Worm (Caenorhabditis elegans) whole organism, L1 larva: ENCODE measurements around the gene ntl-9.

Experiments
- C34B4.2 ChIP-seq: sonication (generic microtip); optimal IDR thresholded peaks from 2 replicates; lab custom pipeline; 2017; ENCODE audit warnings: mild to moderate bottlenecking, missing genetic modification characterization, missing compliant biosample characterization
- F16B12.6 ChIP-seq: fragments of 150-350 bp; optimal IDR thresholded peaks from 2 replicates; lab custom pipeline; 2014; ENCODE audit warnings: missing biosample characterization, missing genetic modification characterization
- aha-1 ChIP-seq: fragments of 150-350 bp; optimal IDR thresholded peaks from 2 replicates; lab custom pipeline; 2014; ENCODE audit warnings: missing biosample characterization, missing genetic modification characterization
- aly-2 ChIP-seq: fragments of 150-350 bp; optimal IDR thresholded peaks from 2 replicates; lab custom pipeline; 2014; ENCODE audit warnings: missing biosample characterization, missing genetic modification characterization
- ama-1 ChIP-seq: fragments of 150-350 bp; optimal IDR thresholded peaks from 2 replicates; lab custom pipeline; 2014
- blmp-1 ChIP-seq: fragments of 150-350 bp; optimal IDR thresholded peaks from 2 replicates; lab custom pipeline; 2014; ENCODE audit warnings: missing biosample characterization, missing genetic modification characterization
- ceh-63 ChIP-seq: fragments of 200-800 bp; sonication (Bioruptor generic); optimal IDR thresholded peaks from 2 replicates; lab custom pipeline; 2018; ENCODE audit warnings: mild to moderate bottlenecking, missing genetic modification characterization, missing compliant biosample characterization
- ceh-8 ChIP-seq: fragments of 200-800 bp; sonication (Bioruptor generic); optimal IDR thresholded peaks from 2 replicates; lab custom pipeline; 2018; ENCODE audit warnings: mild to moderate bottlenecking, missing genetic modification characterization, moderate library complexity, missing compliant biosample characterization
- ceh-82 ChIP-seq, 3 experiments: fragments of 150-350 bp in 1 of 3; sonication (generic microtip) in 2 of 3; optimal IDR thresholded peaks; 2 replicates each; lab custom pipeline; 2014 to 2017; ENCODE audit warnings: missing biosample characterization in 3 of 3, missing genetic modification characterization in 3 of 3
- ceh-90 ChIP-seq: sonication (generic microtip); optimal IDR thresholded peaks from 2 replicates; lab custom pipeline; 2016; ENCODE audit warnings: missing genetic modification characterization, missing compliant biosample characterization
- efl-1 ChIP-seq, 4 experiments: fragments of 150-350 bp; optimal IDR thresholded peaks in 3 of 4; peaks in 1 of 4; 1 replicate in 1 of 4; 2 replicates in 3 of 4; lab custom pipeline; 2014; ENCODE audit warnings: missing biosample characterization in 2 of 4, missing genetic modification characterization in 2 of 4, missing genetic modification reagents in 2 of 4
- egl-13 ChIP-seq: sonication (generic microtip); optimal IDR thresholded peaks from 2 replicates; lab custom pipeline; 2016; ENCODE audit warnings: missing genotype, missing genetic modification reagents, missing genetic modification characterization, missing compliant biosample characterization
- egl-27 ChIP-seq, 2 experiments: fragments of 150-350 bp in 1 of 2; sonication (generic microtip); optimal IDR thresholded peaks; 3 replicates each; lab custom pipeline; 2017 to 2018; ENCODE audit warnings: missing biosample characterization in 2 of 2, missing genetic modification characterization in 2 of 2, missing genetic modification reagents in 2 of 2
- fkh-10 ChIP-seq: sonication (generic microtip); optimal IDR thresholded peaks from 2 replicates; lab custom pipeline; 2017; ENCODE audit warnings: missing biosample characterization, missing genetic modification reagents, missing genetic modification characterization
- fkh-4 ChIP-seq: sonication (generic microtip); optimal IDR thresholded peaks from 2 replicates; lab custom pipeline; 2016; ENCODE audit warnings: missing compliant biosample characterization, missing genetic modification characterization, borderline replicate concordance
- grh-1 ChIP-seq: fragments of 200-800 bp; sonication (Bioruptor generic); IDR thresholded peaks from 2 replicates; pipeline ENCODE4 v1.3.6; 2022; ENCODE audit warnings: missing genetic modification reagents, missing genetic modification characterization, missing compliant biosample characterization
- hlh-17 ChIP-seq: fragments of 200-800 bp; sonication (Bioruptor generic); optimal IDR thresholded peaks from 2 replicates; lab custom pipeline; 2018; ENCODE audit warnings: missing genetic modification characterization, mild to moderate bottlenecking, missing compliant biosample characterization, moderate library complexity, borderline replicate concordance
- irx-1 ChIP-seq: sonication (generic microtip); optimal IDR thresholded peaks from 2 replicates; lab custom pipeline; 2016; ENCODE audit warnings: missing genetic modification characterization, missing compliant biosample characterization
- jun-1 ChIP-seq: fragments of 150-350 bp; optimal IDR thresholded peaks from 2 replicates; lab custom pipeline; 2014; ENCODE audit warnings: missing biosample characterization, missing genetic modification reagents, missing genetic modification characterization
- lin-13 ChIP-seq: fragments of 150-350 bp; optimal IDR thresholded peaks from 2 replicates; lab custom pipeline; 2014; ENCODE audit warnings: missing biosample characterization, missing genetic modification reagents, missing genetic modification characterization
- lin-14 ChIP-seq: fragments of 200-800 bp; sonication (Bioruptor generic); optimal IDR thresholded peaks from 2 replicates; lab custom pipeline; 2018; ENCODE audit warnings: mild to moderate bottlenecking, missing genetic modification characterization, moderate library complexity, missing compliant biosample characterization
- lin-15B ChIP-seq: fragments of 150-350 bp; sonication (generic microtip); optimal IDR thresholded peaks from 3 replicates; lab custom pipeline; 2014; ENCODE audit warnings: missing biosample characterization, missing genetic modification characterization
- lin-35 ChIP-seq, 2 experiments: fragments of 150-350 bp; optimal IDR thresholded peaks; 2 replicates each; lab custom pipeline; 2014; ENCODE audit warnings: missing biosample characterization in 2 of 2, missing genetic modification characterization in 2 of 2, missing genetic modification reagents in 2 of 2
- lin-39 ChIP-seq: fragments of 150-350 bp; optimal IDR thresholded peaks from 2 replicates; lab custom pipeline; 2014; ENCODE audit warnings: missing biosample characterization, missing genetic modification reagents, missing genetic modification characterization
- mdl-1 ChIP-seq, 2 experiments: fragments of 150-350 bp; optimal IDR thresholded peaks; 2 replicates each; lab custom pipeline; 2014 to 2017; ENCODE audit warnings: missing biosample characterization in 2 of 2, missing genetic modification characterization in 2 of 2, inconsistent platforms in 1 of 2
- mep-1 ChIP-seq: fragments of 150-350 bp; optimal IDR thresholded peaks from 2 replicates; lab custom pipeline; 2014; ENCODE audit warnings: missing biosample characterization, missing genetic modification characterization
- nhr-11 ChIP-seq: fragments of 150-350 bp; optimal IDR thresholded peaks from 2 replicates; lab custom pipeline; 2014; ENCODE audit warnings: missing biosample characterization, missing genetic modification characterization
- nhr-12 ChIP-seq: sonication (generic microtip); optimal IDR thresholded peaks from 2 replicates; lab custom pipeline; 2017; ENCODE audit warnings: missing biosample characterization, missing genetic modification characterization
- nhr-19 ChIP-seq: fragments of 200-800 bp; sonication (Bioruptor generic); conservative IDR thresholded peaks from 2 replicates; pipeline ENCODE4 v1.3.6; 2022; ENCODE audit warnings: missing genetic modification characterization, missing compliant biosample characterization
- nhr-237 ChIP-seq: fragments of 150-350 bp; optimal IDR thresholded peaks from 2 replicates; lab custom pipeline; 2014; ENCODE audit warnings: missing biosample characterization, missing genetic modification characterization
- nhr-28 ChIP-seq: fragments of 150-350 bp; optimal IDR thresholded peaks from 2 replicates; lab custom pipeline; 2014; ENCODE audit warnings: missing biosample characterization, missing genetic modification characterization
- nhr-47 ChIP-seq: sonication (generic microtip); optimal IDR thresholded peaks from 2 replicates; lab custom pipeline; 2016; ENCODE audit warnings: mild to moderate bottlenecking, missing genetic modification characterization, moderate library complexity, missing compliant biosample characterization
- nhr-71 ChIP-seq: sonication (generic microtip); optimal IDR thresholded peaks from 2 replicates; lab custom pipeline; 2016; ENCODE audit warnings: mild to moderate bottlenecking, missing genetic modification characterization, moderate library complexity, missing compliant biosample characterization
- nhr-77 ChIP-seq: fragments of 150-350 bp; optimal IDR thresholded peaks from 2 replicates; lab custom pipeline; 2014; ENCODE audit warnings: missing biosample characterization, missing genetic modification characterization
- nhr-84 ChIP-seq: sonication (generic microtip); optimal IDR thresholded peaks from 2 replicates; lab custom pipeline; 2017; ENCODE audit warnings: missing biosample characterization, missing genetic modification characterization
- pag-3 ChIP-seq: sonication (generic microtip); optimal IDR thresholded peaks from 2 replicates; lab custom pipeline; 2017; ENCODE audit warnings: missing genetic modification characterization, mild to moderate bottlenecking, missing compliant biosample characterization, antibody characterized with exemption, borderline replicate concordance; ENCODE audit not compliant: insufficient read depth
- pqm-1 ChIP-seq: sonication (generic microtip); optimal IDR thresholded peaks from 3 replicates; lab custom pipeline; 2017; ENCODE audit warnings: missing biosample characterization, missing genetic modification characterization
- skn-1 ChIP-seq: fragments of 150-350 bp; optimal IDR thresholded peaks from 2 replicates; lab custom pipeline; 2014; ENCODE audit warnings: missing biosample characterization, missing genetic modification characterization
- snpc-4 ChIP-seq: fragments of 150-350 bp; optimal IDR thresholded peaks from 2 replicates; lab custom pipeline; 2014; ENCODE audit warnings: missing biosample characterization, missing genetic modification characterization
- snu-23 ChIP-seq: sonication (generic microtip); optimal IDR thresholded peaks from 2 replicates; lab custom pipeline; 2016; ENCODE audit warnings: missing genetic modification characterization, missing compliant biosample characterization
- sox-4 ChIP-seq: sonication (generic microtip); optimal IDR thresholded peaks from 2 replicates; lab custom pipeline; 2016; ENCODE audit warnings: missing genetic modification characterization, missing compliant biosample characterization
- sptf-1 ChIP-seq: fragments of 150-350 bp; optimal IDR thresholded peaks from 2 replicates; lab custom pipeline; 2014; ENCODE audit warnings: missing biosample characterization, missing genetic modification characterization
- swsn-7 ChIP-seq: sonication (generic microtip); optimal IDR thresholded peaks from 2 replicates; lab custom pipeline; 2016; ENCODE audit warnings: missing genetic modification characterization, missing compliant biosample characterization
- tbx-2 ChIP-seq: sonication (generic microtip); optimal IDR thresholded peaks from 2 replicates; lab custom pipeline; 2016; ENCODE audit warnings: missing genetic modification characterization, missing compliant biosample characterization
- tlp-1 ChIP-seq: fragments of 150-350 bp; optimal IDR thresholded peaks from 2 replicates; lab custom pipeline; 2014; ENCODE audit warnings: missing biosample characterization, missing genetic modification characterization
- unc-62 ChIP-seq: fragments of 150-350 bp; optimal IDR thresholded peaks from 2 replicates; lab custom pipeline; 2014; ENCODE audit warnings: missing biosample characterization, missing genetic modification reagents, missing genetic modification characterization
- unc-98 ChIP-seq: fragments of 200-800 bp; sonication (Bioruptor generic); IDR thresholded peaks from 2 replicates; pipeline ENCODE4 v1.3.6; 2022; ENCODE audit warnings: missing genetic modification characterization, missing compliant biosample characterization
- ztf-11 ChIP-seq, 2 experiments: sonication (generic microtip); optimal IDR thresholded peaks; 2 replicates each; lab custom pipeline; 2016 to 2017; ENCODE audit warnings: missing genetic modification characterization in 2 of 2, missing biosample characterization in 1 of 2, missing compliant biosample characterization in 1 of 2

The ntl-9 gene

ce11 chrIII:4961281-4961680, 17.0 kb downstream of the ntl-9 start:
- TF ChIP-seq nhr-47 (no peak), lin-14 (GFP tag; lab: Kevin White, UChicago) (no peak), efl-1 (optimal IDR thresholded peaks at IDR 0.05; lab: Kevin White, UChicago) (no peak), efl-1 (GFP tag; optimal IDR thresholded peaks at IDR 0.05 in 1 of 2; lab: Kevin White, UChicago) (peak in 1 of 2 experiments; percentile 26)

- TF ChIP-seq nhr-47, result no peak
Observed at ce11 chrIII:4962393-4962792, 18.1 kb downstream of the ntl-9 start, which contains the start of gene vps-22. Gene vps-22, minus strand, starts transcription at chrIII:4962493.

- TF ChIP-seq fkh-10 (peak; percentile 73), nhr-71 (tag; lab: Kevin White, UChicago) (peak; percentile 95), tlp-1 (no peak), lin-14 (GFP tag; lab: Kevin White, UChicago) (peak; percentile 88), lin-13 (GFP tag; lab: Kevin White, UChicago) (peak; percentile 71), ceh-63 (GFP tag; lab: Kevin White, UChicago) (no peak), egl-13 (tag; lab: Kevin White, UChicago) (peak; percentile 84), F16B12.6 (tag; lab: Kevin White, UChicago) (peak; percentile 75), lin-15B (tag; lab: Kevin White, UChicago) (peak; percentile 75), irx-1 (tag; lab: Kevin White, UChicago) (peak; percentile 90), sox-4 (tag; lab: Kevin White, UChicago) (peak; percentile 82), nhr-11 (tag; lab: Kevin White, UChicago) (peak; percentile 90), hlh-17 (GFP tag; lab: Kevin White, UChicago) (no peak), ama-1 (lab: Kevin White, UChicago) (peak; percentile 9), jun-1 (tag; lab: Kevin White, UChicago) (peak; percentile 79), fkh-4 (peak; percentile 44), unc-62 (no peak), mdl-1 (tag; optimal IDR thresholded peaks at IDR 0.05; lab: Kevin White, UChicago) (peak in 1 of 2 experiments; percentile 71), nhr-84 (tag; lab: Kevin White, UChicago) (no peak), aly-2 (tag; lab: Kevin White, UChicago) (peak; percentile 85), grh-1 (peak; percentile 85), snpc-4 (peak; percentile 73), efl-1 (optimal IDR thresholded peaks at IDR 0.05; lab: Kevin White, UChicago) (peak; percentile 98 to 99), efl-1 (GFP tag; optimal IDR thresholded peaks at IDR 0.05 in 1 of 2; lab: Kevin White, UChicago) (peak; percentile 99 to 100), unc-98 (GFP tag; lab: Robert Waterston, UW) (no peak), swsn-7 (tag; lab: Kevin White, UChicago) (peak; percentile 94), pqm-1 (no peak), ztf-11 (tag; optimal IDR thresholded peaks at IDR 0.05; lab: Kevin White, UChicago) (peak in 1 of 2 experiments; percentile 83), ceh-8 (GFP tag; lab: Kevin White, UChicago) (peak; percentile 84), C34B4.2 (peak; percentile 36), pag-3 (tag; lab: Kevin White, UChicago) (peak; percentile 67), nhr-28 (tag; lab: Kevin White, UChicago) (no peak), snu-23 (peak; percentile 94), blmp-1 (tag; lab: Kevin White, UChicago) (peak; percentile 71), nhr-19 (GFP tag; lab: Robert Waterston, UW) (peak; percentile 91), lin-39 (peak; percentile 86), lin-35 (GFP tag; optimal IDR thresholded peaks at IDR 0.05; lab: Kevin White, UChicago) (peak; percentile 99 to 100), ceh-90 (peak; percentile 63), nhr-47 (peak; percentile 95), aha-1 (tag; lab: Kevin White, UChicago) (peak; percentile 56), nhr-12 (peak; percentile 21), mep-1 (peak; percentile 95), egl-27 (tag; optimal IDR thresholded peaks at IDR 0.05; lab: Kevin White, UChicago) (no peak), ceh-82 (tag; optimal IDR thresholded peaks at IDR 0.05; lab: Kevin White, UChicago) (peak; percentile 89 to 94 (median 93)), tbx-2 (tag; lab: Kevin White, UChicago) (peak; percentile 93), nhr-77 (tag; lab: Kevin White, UChicago) (peak; percentile 72), sptf-1 (tag; lab: Kevin White, UChicago) (no peak), nhr-237 (tag; lab: Kevin White, UChicago) (peak; percentile 84), skn-1 (tag; lab: Kevin White, UChicago) (peak; percentile 91)
Observed at ce11 chrIII:4962886-4963285, 18.6 kb downstream of the ntl-9 start, which contains the start of gene C27F2.9. Gene C27F2.9, minus strand, starts transcription at chrIII:4963044.
